Fruit fly (Drosophila melanogaster) whole organism, wandering third instar larva: ENCODE results near the gene Cap-H2.

Experiments
- Abd-B ChIP-seq: fragments of >200 bp; optimal IDR thresholded peaks from 2 replicates; lab custom pipeline; 2017; ENCODE audit warnings: missing biosample characterization, missing genetic modification characterization
- CG32264 ChIP-seq: fragments of 200-800 bp; sonication (Bioruptor generic); optimal IDR thresholded peaks from 2 replicates; lab custom pipeline; 2016; ENCODE audit warnings: missing biosample characterization, missing genetic modification characterization
- CG9705 ChIP-seq: fragments of 200-800 bp; sonication (Bioruptor generic); optimal IDR thresholded peaks from 2 replicates; lab custom pipeline; 2018; ENCODE audit warnings: missing biosample characterization, mild to moderate bottlenecking, missing genetic modification characterization
- CrebA ChIP-seq: fragments of 200-800 bp; sonication (Bioruptor generic); optimal IDR thresholded peaks from 2 replicates; lab custom pipeline; 2016; ENCODE audit warnings: missing biosample characterization, mild to moderate bottlenecking, missing genetic modification characterization, borderline replicate concordance
- Dfd ChIP-seq: fragments of >200 bp; optimal IDR thresholded peaks from 2 replicates; lab custom pipeline; 2017; ENCODE audit warnings: missing biosample characterization, missing genetic modification characterization
- Dif ChIP-seq: fragments of 200-275, 200-300 bp; sonication (Bioruptor generic); optimal IDR thresholded peaks from 2 replicates; lab custom pipeline; 2018; ENCODE audit warnings: missing biosample characterization, missing genetic modification characterization; ENCODE audit not compliant: partially characterized antibody
- GATAd ChIP-seq: sonication (Bioruptor generic); optimal IDR thresholded peaks from 2 replicates; lab custom pipeline; 2016; ENCODE audit warnings: missing biosample characterization, missing genetic modification characterization
- HLH106 ChIP-seq: fragments of 200-800 bp; optimal IDR thresholded peaks from 3 replicates; lab custom pipeline; 2019; ENCODE audit warnings: missing biosample characterization, mild to moderate bottlenecking, missing genetic modification characterization, moderate library complexity
- Hnf4 ChIP-seq: fragments of 200-800 bp; sonication (Bioruptor generic); optimal IDR thresholded peaks from 2 replicates; lab custom pipeline; 2016; ENCODE audit warnings: missing biosample characterization, mild to moderate bottlenecking, missing genetic modification characterization
- Hr78 ChIP-seq: fragments of >200 bp; optimal IDR thresholded peaks from 2 replicates; lab custom pipeline; 2017; ENCODE audit warnings: missing biosample characterization, missing genetic modification characterization
- Hr83 ChIP-seq: fragments of 200-300 bp; sonication (Bioruptor generic); optimal IDR thresholded peaks from 2 replicates; lab custom pipeline; 2016; ENCODE audit warnings: missing biosample characterization, mild to moderate bottlenecking, missing genetic modification characterization, moderate library complexity; ENCODE audit not compliant: poor library complexity, severe bottlenecking
- Jra ChIP-seq: sonication (Bioruptor generic); optimal IDR thresholded peaks from 2 replicates; lab custom pipeline; 2016; ENCODE audit warnings: missing biosample characterization, missing genetic modification characterization
- Mio ChIP-seq: sonication (Bioruptor generic); optimal IDR thresholded peaks from 2 replicates; lab custom pipeline; 2016; ENCODE audit warnings: missing biosample characterization, missing genetic modification characterization
- Myc ChIP-seq: fragments of >200 bp; optimal IDR thresholded peaks from 2 replicates; lab custom pipeline; 2017
- N ChIP-seq: fragments of >200 bp; optimal IDR thresholded peaks from 2 replicates; lab custom pipeline; 2018; ENCODE audit warnings: missing biosample characterization, missing external identifiers, missing genetic modification characterization
- OdsH ChIP-seq: fragments of 200-800 bp; sonication (Bioruptor generic); optimal IDR thresholded peaks from 2 replicates; lab custom pipeline; 2016; ENCODE audit warnings: missing biosample characterization, mild to moderate bottlenecking, missing genetic modification characterization
- Rel ChIP-seq, 2 experiments: fragments of 200-800 bp; sonication (Bioruptor generic) in 1 of 2; optimal IDR thresholded peaks; 2 replicates in 1 of 2; 3 replicates in 1 of 2; lab custom pipeline; 2016 to 2019; ENCODE audit warnings: mild to moderate bottlenecking in 2 of 2, missing biosample characterization in 2 of 2, missing genetic modification characterization in 2 of 2, moderate library complexity in 1 of 2
- Sp1 ChIP-seq: fragments of 200-800 bp; sonication (Bioruptor generic); optimal IDR thresholded peaks from 3 replicates; lab custom pipeline; 2019; ENCODE audit warnings: missing biosample characterization, mild to moderate bottlenecking, missing genetic modification characterization, moderate library complexity
- Vsx2 ChIP-seq: fragments of 200-300, 225-300 bp; sonication (Bioruptor generic); optimal IDR thresholded peaks from 2 replicates; lab custom pipeline; 2018; ENCODE audit warnings: missing biosample characterization, missing genetic modification characterization; ENCODE audit not compliant: partially characterized antibody
- br ChIP-seq: fragments of 200-800 bp; sonication (Bioruptor generic); optimal IDR thresholded peaks from 2 replicates; lab custom pipeline; 2016; ENCODE audit warnings: missing biosample characterization, missing genetic modification characterization
- brk ChIP-seq: fragments of 200-800 bp; sonication (Bioruptor generic); optimal IDR thresholded peaks from 2 replicates; lab custom pipeline; 2016; ENCODE audit warnings: missing biosample characterization, mild to moderate bottlenecking, missing genetic modification characterization
- dl ChIP-seq, 2 experiments: fragments of 175-275, 200-275 bp in 1 of 2; fragments of 200-275 bp in 1 of 2; sonication (Bioruptor generic); optimal IDR thresholded peaks; lab custom pipeline; 2018; ENCODE audit warnings: mild to moderate bottlenecking in 2 of 2, missing biosample characterization in 2 of 2, missing genetic modification characterization in 2 of 2, moderate library complexity in 2 of 2; ENCODE audit not compliant: partially characterized antibody in 2 of 2, insufficient read depth in 1 of 2
- dmrt93B ChIP-seq: fragments of 200-800 bp; sonication (Bioruptor generic); optimal IDR thresholded peaks from 2 replicates; lab custom pipeline; 2018; ENCODE audit warnings: missing biosample characterization, mild to moderate bottlenecking, missing genetic modification characterization
- dsf ChIP-seq: sonication (Bioruptor generic); optimal IDR thresholded peaks from 2 replicates; lab custom pipeline; 2016; ENCODE audit warnings: missing biosample characterization, missing genetic modification characterization, borderline replicate concordance
- ey ChIP-seq: fragments of 200-800 bp; sonication (Bioruptor generic); optimal IDR thresholded peaks from 2 replicates; lab custom pipeline; 2016; ENCODE audit warnings: missing biosample characterization, missing genetic modification characterization
- foxo ChIP-seq, 2 experiments: fragments of 200-800 bp; sonication (Bioruptor generic); optimal IDR thresholded peaks; 2 replicates in 1 of 2; 3 replicates in 1 of 2; lab custom pipeline; 2016 to 2017; ENCODE audit warnings: missing biosample characterization in 2 of 2, missing genetic modification characterization in 2 of 2
- fru ChIP-seq: fragments of 200-800 bp; sonication (Bioruptor generic); optimal IDR thresholded peaks from 3 replicates; lab custom pipeline; 2016; ENCODE audit warnings: missing biosample characterization, mild to moderate bottlenecking, missing genetic modification characterization
- h ChIP-seq: fragments of 200-800 bp; sonication (Bioruptor generic); optimal IDR thresholded peaks from 3 replicates; lab custom pipeline; 2016; ENCODE audit warnings: missing biosample characterization, mild to moderate bottlenecking, missing genetic modification characterization
- jim ChIP-seq: fragments of 175-275, 200-325 bp; sonication (Bioruptor generic); optimal IDR thresholded peaks from 2 replicates; lab custom pipeline; 2016; ENCODE audit warnings: missing biosample characterization, mild to moderate bottlenecking, missing genetic modification characterization
- lola ChIP-seq: fragments of >200 bp; optimal IDR thresholded peaks from 2 replicates; lab custom pipeline; 2017; ENCODE audit warnings: missing biosample characterization, missing genetic modification characterization
- pan ChIP-seq: fragments of >200 bp; optimal IDR thresholded peaks from 2 replicates; lab custom pipeline; 2017
- psq ChIP-seq: fragments of 200-800 bp; sonication (Bioruptor generic); optimal IDR thresholded peaks from 3 replicates; lab custom pipeline; 2017; ENCODE audit warnings: missing biosample characterization, mild to moderate bottlenecking, missing genetic modification characterization, moderate library complexity
- rgr ChIP-seq: fragments of 200-800 bp; sonication (Bioruptor generic); optimal IDR thresholded peaks from 3 replicates; lab custom pipeline; 2016; ENCODE audit warnings: missing biosample characterization, mild to moderate bottlenecking, missing genetic modification characterization
- sage ChIP-seq: fragments of 200-800 bp; sonication (Bioruptor generic); optimal IDR thresholded peaks from 2 replicates; lab custom pipeline; 2016; ENCODE audit warnings: missing biosample characterization, mild to moderate bottlenecking, missing genetic modification characterization
- sv ChIP-seq: fragments of 200-800 bp; sonication (Bioruptor generic); optimal IDR thresholded peaks from 3 replicates; lab custom pipeline; 2016; ENCODE audit warnings: missing biosample characterization, missing genetic modification characterization
- tai ChIP-seq: sonication (Bioruptor generic); optimal IDR thresholded peaks from 2 replicates; lab custom pipeline; 2016; ENCODE audit warnings: missing biosample characterization, missing genetic modification characterization
- usp ChIP-seq: fragments of >200 bp; optimal IDR thresholded peaks from 2 replicates; lab custom pipeline; 2017; ENCODE audit warnings: missing biosample characterization, missing genetic modification characterization
- woc ChIP-seq: sonication (Bioruptor generic); optimal IDR thresholded peaks from 2 replicates; lab custom pipeline; 2016; ENCODE audit warnings: missing biosample characterization, mild to moderate bottlenecking, missing genetic modification characterization

The Cap-H2 gene

DNA sequence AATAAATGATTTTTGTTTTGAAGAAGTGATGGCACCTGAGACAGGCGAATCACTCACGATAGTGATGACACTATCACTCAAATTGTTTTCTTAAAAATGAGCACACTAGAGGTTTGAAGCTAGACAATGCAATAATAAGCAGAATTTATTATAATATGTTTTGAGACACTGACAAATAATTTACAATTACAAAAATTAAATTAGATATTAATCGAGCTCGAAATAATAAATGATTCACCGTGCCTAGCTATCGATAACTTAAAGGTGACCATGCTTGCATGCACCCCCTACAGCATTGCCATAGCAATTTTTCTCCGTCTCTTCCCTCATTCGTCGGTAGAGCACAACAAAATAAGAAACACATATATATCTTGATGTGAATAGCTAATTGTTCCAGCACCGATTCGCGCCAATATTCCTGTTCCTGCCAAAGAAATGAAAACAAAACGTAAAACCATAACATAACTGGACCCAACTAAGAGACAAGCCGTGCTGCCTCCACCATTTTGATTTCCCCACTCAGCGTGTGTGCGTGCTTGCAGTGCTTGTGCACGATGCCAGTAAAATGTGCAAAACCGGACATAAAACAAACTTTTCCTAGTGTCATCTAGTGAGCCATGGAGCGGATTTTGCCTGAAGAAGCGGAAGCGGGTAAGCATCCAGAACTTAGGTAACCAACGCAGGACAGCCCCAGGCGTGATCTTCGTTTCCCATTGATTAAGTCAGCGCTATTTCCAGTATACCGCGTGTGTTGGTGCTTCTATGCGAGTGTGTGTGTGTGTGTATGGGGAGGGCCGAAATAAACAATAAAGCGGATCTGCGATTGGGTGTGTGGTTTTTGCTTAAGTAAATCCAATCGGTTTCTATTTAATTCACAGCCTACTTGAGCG, at the start of gene Cap-H2, which contains the start of gene MED7:
TSS of gene Cap-H2 (plus strand) at position 345 of the 890 bp plus-strand sequence.
TSS of gene MED7 (minus strand) at position 67 of the 890 bp plus-strand sequence.
- TF ChIP-seq sage (GFP tag; lab: Kevin White, UChicago), result peak; percentile 74
- TF ChIP-seq GATAd (GFP tag; lab: Kevin White, UChicago), result peak; percentile 4
- TF ChIP-seq rgr (GFP tag; lab: Kevin White, UChicago), result peak; percentile 77
- TF ChIP-seq OdsH (GFP tag; lab: Kevin White, UChicago), result peak; percentile 68
- no peak for TF ChIP-seq Vsx2 (GFP tag; lab: Kevin White, UChicago)
- no peak for TF ChIP-seq Sp1 (GFP tag; lab: Kevin White, UChicago)
- TF ChIP-seq CG32264, result peak; percentile 43
- TF ChIP-seq Abd-B (GFP tag; lab: Kevin White, UChicago), result no peak
- TF ChIP-seq Dif, result no peak
- peak; percentile 91 for TF ChIP-seq woc (GFP tag; lab: Kevin White, UChicago)
- TF ChIP-seq tai (GFP tag; lab: Kevin White, UChicago), result peak; percentile 90
- TF ChIP-seq CG9705 (GFP tag; lab: Kevin White, UChicago), result peak; percentile 52
- no peak for TF ChIP-seq Mio (GFP tag; lab: Kevin White, UChicago)
- no peak for TF ChIP-seq CrebA (GFP tag; lab: Kevin White, UChicago)
- TF ChIP-seq Rel (GFP tag; optimal IDR thresholded peaks at IDR 0.05; lab: Kevin White, UChicago), result no peak
- peak; percentile 47 for TF ChIP-seq Rel (tag; optimal IDR thresholded peaks at IDR 0.05; lab: Kevin White, UChicago)
- peak; percentile 57 for TF ChIP-seq dmrt93B (GFP tag; lab: Kevin White, UChicago)
- TF ChIP-seq brk (GFP tag; lab: Kevin White, UChicago), result peak; percentile 89
- peak; percentile 88 for TF ChIP-seq Jra (GFP tag; lab: Kevin White, UChicago)
- TF ChIP-seq Hr83, result peak; percentile 55
- peak; percentile 98 for TF ChIP-seq psq (GFP tag; lab: Kevin White, UChicago)
- peak; percentile 63 for TF ChIP-seq br (GFP tag; lab: Kevin White, UChicago)
- peak; percentile 86 for TF ChIP-seq Hnf4 (GFP tag; lab: Kevin White, UChicago)
- no peak for TF ChIP-seq N
- TF ChIP-seq usp, result no peak
- TF ChIP-seq dsf, result peak; percentile 68
- no peak for TF ChIP-seq Hr78
- TF ChIP-seq dl (GFP tag; optimal IDR thresholded peaks at IDR 0.05; lab: Kevin White, UChicago; ENCODE audit: insufficient read depth in 1 of 2, partially characterized antibody in 2 of 2), result no peak
- TF ChIP-seq ey (GFP tag; lab: Kevin White, UChicago), result peak; percentile 75
- peak in 1 of 2 experiments; percentile 84 for TF ChIP-seq foxo (GFP tag; optimal IDR thresholded peaks at IDR 0.05; lab: Kevin White, UChicago)
- peak; percentile 82 for TF ChIP-seq h (GFP tag; lab: Kevin White, UChicago)
- TF ChIP-seq pan (lab: Kevin White, UChicago), result no peak
- no peak for TF ChIP-seq Dfd (GFP tag; lab: Kevin White, UChicago)
- peak; percentile 73 for TF ChIP-seq fru
- TF ChIP-seq Myc (lab: Kevin White, UChicago), result peak; percentile 4
- peak; percentile 90 for TF ChIP-seq sv (GFP tag; lab: Kevin White, UChicago)
- TF ChIP-seq jim (GFP tag; lab: Kevin White, UChicago), result no peak
- TF ChIP-seq lola, result no peak
- peak; percentile 81 for TF ChIP-seq HLH106 (tag; lab: Kevin White, UChicago)

DNA sequence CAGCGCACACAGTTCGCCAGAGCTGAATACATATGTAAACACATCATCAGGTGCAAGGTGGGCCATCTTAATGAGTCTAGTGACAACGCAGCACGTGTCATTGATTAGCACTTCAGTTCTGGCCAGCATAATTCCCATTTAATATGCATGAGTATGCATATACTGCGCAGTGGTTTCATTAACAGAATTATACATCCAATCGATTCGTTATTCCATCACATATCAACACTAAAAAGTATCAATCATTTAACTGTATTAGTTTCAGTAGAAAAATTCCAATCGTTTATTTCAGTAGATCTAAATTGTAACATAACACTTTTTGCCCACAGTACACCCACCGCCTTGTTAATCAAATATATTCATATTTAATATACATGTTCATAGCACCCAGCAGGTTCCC, 46.6 kb upstream of the Cap-H2 start, which contains the start of gene CG4073:
TSS of gene CG4073 (plus strand) at position 301 of the 400 bp plus-strand sequence.
- TF ChIP-seq Abd-B (GFP tag; lab: Kevin White, UChicago) (no peak), h (GFP tag; lab: Kevin White, UChicago) (no peak), Mio (GFP tag; lab: Kevin White, UChicago) (no peak), CrebA (GFP tag; lab: Kevin White, UChicago) (no peak), dl (GFP tag; optimal IDR thresholded peaks at IDR 0.05; lab: Kevin White, UChicago; ENCODE audit: insufficient read depth in 1 of 2, partially characterized antibody in 2 of 2) (no peak), Dfd (GFP tag; lab: Kevin White, UChicago) (no peak), N (no peak), ey (GFP tag; lab: Kevin White, UChicago) (no peak), dmrt93B (GFP tag; lab: Kevin White, UChicago) (no peak)
